Worm (Caenorhabditis elegans) whole organism, L1 larva: ENCODE measurements around the gene F59C12.3.
A peak's percentile ranks its signal among the peaks of the same experiment; 100 is the strongest.

Experiments used
- F16B12.6 ChIP-seq: fragments of 150-350 bp; optimal IDR thresholded peaks from 2 replicates; lab custom pipeline; 2014; ENCODE audit warnings: missing biosample characterization, missing genetic modification characterization
- aha-1 ChIP-seq: fragments of 150-350 bp; optimal IDR thresholded peaks from 2 replicates; lab custom pipeline; 2014; ENCODE audit warnings: missing biosample characterization, missing genetic modification characterization
- alr-1 ChIP-seq: fragments of 200-800 bp; sonication (Bioruptor generic); optimal IDR thresholded peaks from 2 replicates; lab custom pipeline; 2018; ENCODE audit warnings: borderline replicate concordance, mild to moderate bottlenecking, missing genetic modification characterization, missing compliant biosample characterization
- blmp-1 ChIP-seq: fragments of 150-350 bp; optimal IDR thresholded peaks from 2 replicates; lab custom pipeline; 2014; ENCODE audit warnings: missing biosample characterization, missing genetic modification characterization
- ceh-82 ChIP-seq, 3 experiments: fragments of 150-350 bp in 1 of 3; sonication (generic microtip) in 2 of 3; optimal IDR thresholded peaks; 2 replicates each; lab custom pipeline; 2014 to 2017; ENCODE audit warnings: missing biosample characterization in 3 of 3, missing genetic modification characterization in 3 of 3
- ceh-88 ChIP-seq: fragments of 200-800 bp; sonication (Bioruptor generic); IDR thresholded peaks from 2 replicates; pipeline ENCODE4 v1.3.6; 2022; ENCODE audit warnings: missing genetic modification characterization, missing compliant biosample characterization
- ceh-90 ChIP-seq: sonication (generic microtip); optimal IDR thresholded peaks from 2 replicates; lab custom pipeline; 2016; ENCODE audit warnings: missing genetic modification characterization, missing compliant biosample characterization
- dsc-1 ChIP-seq: sonication (generic microtip); optimal IDR thresholded peaks from 2 replicates; lab custom pipeline; 2016; ENCODE audit warnings: mild to moderate bottlenecking, missing genetic modification characterization, missing compliant biosample characterization
- efl-1 ChIP-seq, 4 experiments: fragments of 150-350 bp; optimal IDR thresholded peaks in 3 of 4; peaks in 1 of 4; 1 replicate in 1 of 4; 2 replicates in 3 of 4; lab custom pipeline; 2014; ENCODE audit warnings: missing biosample characterization in 2 of 4, missing genetic modification characterization in 2 of 4, missing genetic modification reagents in 2 of 4
- elt-2 ChIP-seq: sonication (generic microtip); optimal IDR thresholded peaks from 2 replicates; lab custom pipeline; 2016; ENCODE audit warnings: missing genetic modification characterization, mild to moderate bottlenecking, inconsistent platforms, missing compliant biosample characterization, missing genetic modification reagents
- fkh-10 ChIP-seq: sonication (generic microtip); optimal IDR thresholded peaks from 2 replicates; lab custom pipeline; 2017; ENCODE audit warnings: missing biosample characterization, missing genetic modification reagents, missing genetic modification characterization
- fkh-4 ChIP-seq: sonication (generic microtip); optimal IDR thresholded peaks from 2 replicates; lab custom pipeline; 2016; ENCODE audit warnings: missing compliant biosample characterization, missing genetic modification characterization, borderline replicate concordance
- fos-1 ChIP-seq: fragments of 150-350 bp; optimal IDR thresholded peaks from 2 replicates; lab custom pipeline; 2014; ENCODE audit warnings: missing biosample characterization, missing genetic modification characterization
- hlh-17 ChIP-seq: fragments of 200-800 bp; sonication (Bioruptor generic); optimal IDR thresholded peaks from 2 replicates; lab custom pipeline; 2018; ENCODE audit warnings: missing genetic modification characterization, mild to moderate bottlenecking, missing compliant biosample characterization, moderate library complexity, borderline replicate concordance
- hlh-4 ChIP-seq: sonication (generic microtip); optimal IDR thresholded peaks from 2 replicates; lab custom pipeline; 2016; ENCODE audit warnings: mild to moderate bottlenecking, missing genetic modification characterization, missing compliant biosample characterization
- hpl-2 ChIP-seq: fragments of 150-350 bp; optimal IDR thresholded peaks from 2 replicates; lab custom pipeline; 2014; ENCODE audit warnings: missing biosample characterization, missing genetic modification reagents, missing genetic modification characterization
- lin-13 ChIP-seq: fragments of 150-350 bp; optimal IDR thresholded peaks from 2 replicates; lab custom pipeline; 2014; ENCODE audit warnings: missing biosample characterization, missing genetic modification reagents, missing genetic modification characterization
- lin-14 ChIP-seq: fragments of 200-800 bp; sonication (Bioruptor generic); optimal IDR thresholded peaks from 2 replicates; lab custom pipeline; 2018; ENCODE audit warnings: mild to moderate bottlenecking, missing genetic modification characterization, moderate library complexity, missing compliant biosample characterization
- lin-35 ChIP-seq, 2 experiments: fragments of 150-350 bp; optimal IDR thresholded peaks; 2 replicates each; lab custom pipeline; 2014; ENCODE audit warnings: missing biosample characterization in 2 of 2, missing genetic modification characterization in 2 of 2, missing genetic modification reagents in 2 of 2
- lir-3 ChIP-seq: sonication (generic microtip); optimal IDR thresholded peaks from 2 replicates; lab custom pipeline; 2016; ENCODE audit warnings: mild to moderate bottlenecking, missing genetic modification characterization, moderate library complexity, missing compliant biosample characterization; ENCODE audit not compliant: poor library complexity
- lsy-2 ChIP-seq, 2 experiments: fragments of 150-350 bp; optimal IDR thresholded peaks; 2 replicates each; lab custom pipeline; 2014; ENCODE audit warnings: missing biosample characterization in 2 of 2, missing genetic modification characterization in 2 of 2
- mdl-1 ChIP-seq, 2 experiments: fragments of 150-350 bp; optimal IDR thresholded peaks; 2 replicates each; lab custom pipeline; 2014 to 2017; ENCODE audit warnings: missing biosample characterization in 2 of 2, missing genetic modification characterization in 2 of 2, inconsistent platforms in 1 of 2
- mef-2 ChIP-seq: fragments of 150-350 bp; optimal IDR thresholded peaks from 2 replicates; lab custom pipeline; 2014; ENCODE audit warnings: missing biosample characterization, missing genetic modification characterization
- mep-1 ChIP-seq: fragments of 150-350 bp; optimal IDR thresholded peaks from 2 replicates; lab custom pipeline; 2014; ENCODE audit warnings: missing biosample characterization, missing genetic modification characterization
- nhr-19 ChIP-seq: fragments of 200-800 bp; sonication (Bioruptor generic); conservative IDR thresholded peaks from 2 replicates; pipeline ENCODE4 v1.3.6; 2022; ENCODE audit warnings: missing genetic modification characterization, missing compliant biosample characterization
- nhr-20 ChIP-seq: sonication (generic microtip); optimal IDR thresholded peaks from 2 replicates; lab custom pipeline; 2016; ENCODE audit warnings: mild to moderate bottlenecking, missing genetic modification characterization, missing compliant biosample characterization
- nhr-47 ChIP-seq: sonication (generic microtip); optimal IDR thresholded peaks from 2 replicates; lab custom pipeline; 2016; ENCODE audit warnings: mild to moderate bottlenecking, missing genetic modification characterization, moderate library complexity, missing compliant biosample characterization
- nhr-71 ChIP-seq: sonication (generic microtip); optimal IDR thresholded peaks from 2 replicates; lab custom pipeline; 2016; ENCODE audit warnings: mild to moderate bottlenecking, missing genetic modification characterization, moderate library complexity, missing compliant biosample characterization
- nhr-77 ChIP-seq: fragments of 150-350 bp; optimal IDR thresholded peaks from 2 replicates; lab custom pipeline; 2014; ENCODE audit warnings: missing biosample characterization, missing genetic modification characterization
- nhr-84 ChIP-seq: sonication (generic microtip); optimal IDR thresholded peaks from 2 replicates; lab custom pipeline; 2017; ENCODE audit warnings: missing biosample characterization, missing genetic modification characterization
- nhr-85 ChIP-seq: sonication (generic microtip); peaks from one replicate; lab custom pipeline; 2016; ENCODE audit warnings: missing genetic modification characterization, inconsistent platforms, missing compliant biosample characterization
- nhr-90 ChIP-seq: sonication (generic microtip); optimal IDR thresholded peaks from 2 replicates; lab custom pipeline; 2016; ENCODE audit warnings: mild to moderate bottlenecking, missing genetic modification characterization, missing compliant biosample characterization; ENCODE audit not compliant: poor library complexity
- pag-3 ChIP-seq: sonication (generic microtip); optimal IDR thresholded peaks from 2 replicates; lab custom pipeline; 2017; ENCODE audit warnings: missing genetic modification characterization, mild to moderate bottlenecking, missing compliant biosample characterization, antibody characterized with exemption, borderline replicate concordance; ENCODE audit not compliant: insufficient read depth
- pax-3 ChIP-seq: fragments of 200-800 bp; sonication (Bioruptor generic); optimal IDR thresholded peaks from 2 replicates; lab custom pipeline; 2018; ENCODE audit warnings: mild to moderate bottlenecking, missing genetic modification characterization, moderate library complexity, missing compliant biosample characterization
- rnt-1 ChIP-seq: sonication (generic microtip); optimal IDR thresholded peaks from 2 replicates; lab custom pipeline; 2016; ENCODE audit warnings: mild to moderate bottlenecking, missing genetic modification characterization, moderate library complexity, missing compliant biosample characterization
- snpc-4 ChIP-seq: fragments of 150-350 bp; optimal IDR thresholded peaks from 2 replicates; lab custom pipeline; 2014; ENCODE audit warnings: missing biosample characterization, missing genetic modification characterization
- snu-23 ChIP-seq: sonication (generic microtip); optimal IDR thresholded peaks from 2 replicates; lab custom pipeline; 2016; ENCODE audit warnings: missing genetic modification characterization, missing compliant biosample characterization
- sox-4 ChIP-seq: sonication (generic microtip); optimal IDR thresholded peaks from 2 replicates; lab custom pipeline; 2016; ENCODE audit warnings: missing genetic modification characterization, missing compliant biosample characterization
- sup-37 ChIP-seq: fragments of 200-800 bp; sonication (Bioruptor generic); optimal IDR thresholded peaks from 2 replicates; lab custom pipeline; 2018; ENCODE audit warnings: mild to moderate bottlenecking, missing genetic modification characterization, missing compliant biosample characterization
- swsn-7 ChIP-seq: sonication (generic microtip); optimal IDR thresholded peaks from 2 replicates; lab custom pipeline; 2016; ENCODE audit warnings: missing genetic modification characterization, missing compliant biosample characterization
- unc-62 ChIP-seq: fragments of 150-350 bp; optimal IDR thresholded peaks from 2 replicates; lab custom pipeline; 2014; ENCODE audit warnings: missing biosample characterization, missing genetic modification reagents, missing genetic modification characterization
- vab-15 ChIP-seq: sonication (generic microtip); optimal IDR thresholded peaks from 2 replicates; lab custom pipeline; 2017; ENCODE audit warnings: missing genotype, mild to moderate bottlenecking, missing genetic modification characterization, missing compliant biosample characterization
- xbp-1 ChIP-seq: sonication (generic microtip); optimal IDR thresholded peaks from 2 replicates; lab custom pipeline; 2016; ENCODE audit warnings: missing genetic modification characterization, missing compliant biosample characterization
- zip-4 ChIP-seq: fragments of 200-800 bp; sonication (Bioruptor generic); optimal IDR thresholded peaks from 2 replicates; lab custom pipeline; 2018; ENCODE audit warnings: mild to moderate bottlenecking, missing genetic modification characterization, moderate library complexity, missing compliant biosample characterization

Gene F59C12.3

DNA sequence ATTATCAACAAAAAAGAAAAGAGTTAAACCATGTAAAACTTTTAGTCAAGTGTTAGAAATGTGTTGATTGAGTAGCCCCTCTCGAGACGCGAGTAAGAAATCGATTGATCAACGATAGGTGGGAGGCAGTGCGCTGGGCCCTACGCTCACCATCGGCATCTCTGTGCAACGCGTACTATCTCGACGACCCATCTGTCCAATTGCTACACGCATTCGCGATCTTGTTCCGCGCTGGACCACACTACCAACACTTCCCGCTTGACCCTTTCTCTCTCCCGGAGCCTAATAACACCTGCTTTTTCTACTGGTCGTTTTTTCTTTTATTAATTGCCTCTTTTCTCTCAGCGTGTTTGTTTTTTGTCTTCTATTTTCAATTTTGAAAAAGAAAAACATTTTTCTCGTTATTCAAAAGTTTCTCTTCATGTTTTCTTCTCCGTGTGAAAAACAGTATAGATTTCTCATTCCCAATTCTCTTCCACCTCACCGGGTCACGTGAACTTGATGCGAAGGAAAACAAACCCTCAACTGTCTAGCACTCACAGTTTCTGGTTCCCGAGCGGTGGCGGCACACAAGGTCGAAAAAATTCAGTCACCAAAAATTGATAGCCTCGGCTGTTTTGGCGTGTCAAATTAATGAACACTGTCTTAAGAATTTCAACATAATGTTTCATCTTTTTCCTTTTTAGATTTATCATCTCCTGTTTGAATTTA lies 2.2 kb upstream of the F59C12.3 start:
- TF ChIP-seq nhr-85 (tag; lab: Kevin White, UChicago), result peak; percentile 64
- TF ChIP-seq lsy-2 (tag; optimal IDR thresholded peaks at IDR 0.05; lab: Kevin White, UChicago), result peak in 1 of 2 experiments; percentile 3
- TF ChIP-seq vab-15 (tag; lab: Kevin White, UChicago), result no peak
- TF ChIP-seq nhr-19 (GFP tag; lab: Robert Waterston, UW), result 0 out of 2 replicates have a peak, but pooled peaks have one; percentile 10
- TF ChIP-seq efl-1 (optimal IDR thresholded peaks at IDR 0.05; lab: Kevin White, UChicago), result no peak
- TF ChIP-seq efl-1 (GFP tag; optimal IDR thresholded peaks at IDR 0.05 in 1 of 2; lab: Kevin White, UChicago), result peak in 1 of 2 experiments; percentile 53
- TF ChIP-seq mep-1 (tag; lab: Kevin White, UChicago), result peak; percentile 10
- peak; percentile 60 for TF ChIP-seq nhr-71 (tag; lab: Kevin White, UChicago)
- peak; percentile 25 for TF ChIP-seq nhr-20 (tag; lab: Kevin White, UChicago)
- TF ChIP-seq lin-14 (GFP tag; lab: Kevin White, UChicago), result peak; percentile 73
- no peak for TF ChIP-seq hpl-2 (GFP tag; lab: Kevin White, UChicago)
- peak; percentile 1 for TF ChIP-seq nhr-47 (tag; lab: Kevin White, UChicago)
- TF ChIP-seq pax-3 (tag; lab: Kevin White, UChicago), result no peak
- TF ChIP-seq fos-1 (tag; lab: Kevin White, UChicago), result no peak
- TF ChIP-seq sox-4, result no peak
- TF ChIP-seq F16B12.6, result no peak
- peak; percentile 56 for TF ChIP-seq snu-23 (GFP tag; lab: Kevin White, UChicago)
- TF ChIP-seq lin-35 (GFP tag; optimal IDR thresholded peaks at IDR 0.05; lab: Kevin White, UChicago), result peak in 1 of 2 experiments; percentile 18
- TF ChIP-seq hlh-17, result no peak
- TF ChIP-seq rnt-1 (tag; lab: Kevin White, UChicago), result peak; percentile 71

DNA sequence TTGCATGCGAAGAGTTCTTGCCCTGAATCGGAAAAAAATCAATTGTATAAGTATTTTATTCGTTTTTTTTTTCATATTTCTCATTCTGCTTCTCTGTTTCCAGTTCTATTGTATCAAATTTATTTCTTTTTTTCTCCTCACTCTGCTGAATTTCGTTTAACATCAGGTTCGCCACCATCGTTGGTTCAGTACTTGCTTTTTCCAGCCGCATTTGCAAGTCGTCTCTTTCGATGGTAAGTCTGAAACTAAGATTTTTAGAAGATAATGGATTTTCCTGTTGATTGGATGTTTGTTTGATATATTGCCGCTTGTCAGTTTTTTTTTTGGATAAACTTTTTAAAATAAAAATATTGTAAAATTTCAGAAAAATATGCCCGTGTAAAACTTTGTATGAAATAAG lies 2.2 kb downstream of the F59C12.3 start:
- no peak for TF ChIP-seq swsn-7 (tag; lab: Kevin White, UChicago)
- no peak for TF ChIP-seq fkh-10 (GFP tag; lab: Kevin White, UChicago)
- no peak for TF ChIP-seq efl-1 (optimal IDR thresholded peaks at IDR 0.05; lab: Kevin White, UChicago)
- peak in 1 of 2 experiments; percentile 54 for TF ChIP-seq efl-1 (GFP tag; optimal IDR thresholded peaks at IDR 0.05 in 1 of 2; lab: Kevin White, UChicago)
- no peak for TF ChIP-seq blmp-1
- TF ChIP-seq alr-1 (tag; lab: Kevin White, UChicago), result no peak
- TF ChIP-seq, all 84 proteins: peak for 1

DNA sequence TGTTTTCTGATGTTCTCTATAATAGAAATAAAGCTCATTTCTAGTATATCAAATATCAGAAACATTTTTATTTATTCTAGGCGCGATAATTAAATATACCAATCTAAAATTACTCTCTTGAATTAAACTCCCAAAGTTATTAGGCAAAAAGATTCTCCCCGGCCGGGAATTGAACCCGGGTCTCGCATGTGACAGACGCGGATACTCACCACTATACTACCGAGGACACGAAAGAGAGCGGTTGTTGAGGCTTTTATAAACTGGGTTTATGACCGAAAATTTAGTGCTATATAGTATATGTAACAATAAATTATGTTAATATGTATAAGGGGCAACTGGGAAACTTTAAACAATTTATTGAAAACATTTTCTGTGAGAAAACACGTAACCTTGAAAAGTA lies 4.8 kb downstream of the F59C12.3 start:
- TF ChIP-seq lin-35 (GFP tag; optimal IDR thresholded peaks at IDR 0.05; lab: Kevin White, UChicago) (peak in 1 of 2 experiments; percentile 52), ceh-90 (tag; lab: Kevin White, UChicago) (no peak), nhr-90 (tag; lab: Kevin White, UChicago) (peak; percentile 56), snpc-4 (tag; lab: Kevin White, UChicago) (no peak), snu-23 (GFP tag; lab: Kevin White, UChicago) (peak; percentile 75), lin-13 (GFP tag; lab: Kevin White, UChicago) (peak; percentile 14), blmp-1 (peak; percentile 15), nhr-84 (tag; lab: Kevin White, UChicago) (no peak), vab-15 (tag; lab: Kevin White, UChicago) (no peak), hlh-17 (no peak), lir-3 (tag; lab: Kevin White, UChicago) (peak; percentile 51), fkh-4 (tag; lab: Kevin White, UChicago) (no peak), swsn-7 (tag; lab: Kevin White, UChicago) (peak; percentile 62), dsc-1 (tag; lab: Kevin White, UChicago) (peak; percentile 43), ceh-88 (GFP tag; lab: Robert Waterston, UW) (no peak; the same call in 1 of the 2 replicates), sup-37 (GFP tag; lab: Kevin White, UChicago) (no peak), aha-1 (no peak), zip-4 (GFP tag; lab: Kevin White, UChicago) (peak; percentile 21), nhr-47 (tag; lab: Kevin White, UChicago) (peak; percentile 68), nhr-85 (tag; lab: Kevin White, UChicago) (peak; percentile 56), mdl-1 (tag; optimal IDR thresholded peaks at IDR 0.05; lab: Kevin White, UChicago) (peak in 1 of 2 experiments; percentile 63), pag-3 (tag; lab: Kevin White, UChicago) (no peak), nhr-77 (tag; lab: Kevin White, UChicago) (peak; percentile 19), elt-2 (tag; lab: Kevin White, UChicago) (peak; percentile 27), unc-62 (GFP tag; lab: Kevin White, UChicago) (no peak), xbp-1 (peak; percentile 26), rnt-1 (tag; lab: Kevin White, UChicago) (peak; percentile 55), mef-2 (no peak), pax-3 (tag; lab: Kevin White, UChicago) (no peak), ceh-82 (tag; optimal IDR thresholded peaks at IDR 0.05; lab: Kevin White, UChicago) (peak; percentile 20 to 51 (median 49)), lin-14 (GFP tag; lab: Kevin White, UChicago) (peak; percentile 64), hlh-4 (tag; lab: Kevin White, UChicago) (no peak)
